Worm (Caenorhabditis elegans) whole organism, L1 larva: Measurements from ENCODE around the gene srh-235.
"Not testable (repeated sequence)": the region's sequence is repeated elsewhere in the genome, so short reads cannot be mapped to it uniquely, and the experiment has no call there.

Experiments used
- C34B4.2 ChIP-seq: sonication (generic microtip); optimal IDR thresholded peaks from 2 replicates; lab custom pipeline; 2017; ENCODE audit warnings: mild to moderate bottlenecking, missing genetic modification characterization, missing compliant biosample characterization
- Y116A8C.19 ChIP-seq: sonication (generic microtip); optimal IDR thresholded peaks from 2 replicates; lab custom pipeline; 2016; ENCODE audit warnings: missing compliant biosample characterization, missing genetic modification characterization, borderline replicate concordance
- aha-1 ChIP-seq: fragments of 150-350 bp; optimal IDR thresholded peaks from 2 replicates; lab custom pipeline; 2014; ENCODE audit warnings: missing biosample characterization, missing genetic modification characterization
- alr-1 ChIP-seq: fragments of 200-800 bp; sonication (Bioruptor generic); optimal IDR thresholded peaks from 2 replicates; lab custom pipeline; 2018; ENCODE audit warnings: borderline replicate concordance, mild to moderate bottlenecking, missing genetic modification characterization, missing compliant biosample characterization
- blmp-1 ChIP-seq: fragments of 150-350 bp; optimal IDR thresholded peaks from 2 replicates; lab custom pipeline; 2014; ENCODE audit warnings: missing biosample characterization, missing genetic modification characterization
- ceh-82 ChIP-seq, 3 experiments: fragments of 150-350 bp in 1 of 3; sonication (generic microtip) in 2 of 3; optimal IDR thresholded peaks; 2 replicates each; lab custom pipeline; 2014 to 2017; ENCODE audit warnings: missing biosample characterization in 3 of 3, missing genetic modification characterization in 3 of 3
- ceh-88 ChIP-seq: fragments of 200-800 bp; sonication (Bioruptor generic); IDR thresholded peaks from 2 replicates; pipeline ENCODE4 v1.3.6; 2022; ENCODE audit warnings: missing genetic modification characterization, missing compliant biosample characterization
- ceh-90 ChIP-seq: sonication (generic microtip); optimal IDR thresholded peaks from 2 replicates; lab custom pipeline; 2016; ENCODE audit warnings: missing genetic modification characterization, missing compliant biosample characterization
- dsc-1 ChIP-seq: sonication (generic microtip); optimal IDR thresholded peaks from 2 replicates; lab custom pipeline; 2016; ENCODE audit warnings: mild to moderate bottlenecking, missing genetic modification characterization, missing compliant biosample characterization
- efl-1 ChIP-seq, 4 experiments: fragments of 150-350 bp; optimal IDR thresholded peaks in 3 of 4; peaks in 1 of 4; 1 replicate in 1 of 4; 2 replicates in 3 of 4; lab custom pipeline; 2014; ENCODE audit warnings: missing biosample characterization in 2 of 4, missing genetic modification characterization in 2 of 4, missing genetic modification reagents in 2 of 4
- elt-3 ChIP-seq, 6 experiments: fragments of 150-350 bp in 1 of 6; sonication (generic microtip); optimal IDR thresholded peaks; 2 replicates each; lab custom pipeline; 2017 to 2018; ENCODE audit warnings: missing biosample characterization in 6 of 6, missing genetic modification characterization in 6 of 6, inconsistent platforms in 1 of 6
- fkh-10 ChIP-seq: sonication (generic microtip); optimal IDR thresholded peaks from 2 replicates; lab custom pipeline; 2017; ENCODE audit warnings: missing biosample characterization, missing genetic modification reagents, missing genetic modification characterization
- fkh-4 ChIP-seq: sonication (generic microtip); optimal IDR thresholded peaks from 2 replicates; lab custom pipeline; 2016; ENCODE audit warnings: missing compliant biosample characterization, missing genetic modification characterization, borderline replicate concordance
- fkh-8 ChIP-seq: sonication (generic microtip); optimal IDR thresholded peaks from 2 replicates; lab custom pipeline; 2016; ENCODE audit warnings: mild to moderate bottlenecking, missing genetic modification characterization, missing compliant biosample characterization
- hlh-17 ChIP-seq: fragments of 200-800 bp; sonication (Bioruptor generic); optimal IDR thresholded peaks from 2 replicates; lab custom pipeline; 2018; ENCODE audit warnings: missing genetic modification characterization, mild to moderate bottlenecking, missing compliant biosample characterization, moderate library complexity, borderline replicate concordance
- hpl-2 ChIP-seq: fragments of 150-350 bp; optimal IDR thresholded peaks from 2 replicates; lab custom pipeline; 2014; ENCODE audit warnings: missing biosample characterization, missing genetic modification reagents, missing genetic modification characterization
- jun-1 ChIP-seq: fragments of 150-350 bp; optimal IDR thresholded peaks from 2 replicates; lab custom pipeline; 2014; ENCODE audit warnings: missing biosample characterization, missing genetic modification reagents, missing genetic modification characterization
- lin-13 ChIP-seq: fragments of 150-350 bp; optimal IDR thresholded peaks from 2 replicates; lab custom pipeline; 2014; ENCODE audit warnings: missing biosample characterization, missing genetic modification reagents, missing genetic modification characterization
- lir-3 ChIP-seq: sonication (generic microtip); optimal IDR thresholded peaks from 2 replicates; lab custom pipeline; 2016; ENCODE audit warnings: mild to moderate bottlenecking, missing genetic modification characterization, moderate library complexity, missing compliant biosample characterization; ENCODE audit not compliant: poor library complexity
- lsy-2 ChIP-seq, 2 experiments: fragments of 150-350 bp; optimal IDR thresholded peaks; 2 replicates each; lab custom pipeline; 2014; ENCODE audit warnings: missing biosample characterization in 2 of 2, missing genetic modification characterization in 2 of 2
- mef-2 ChIP-seq: fragments of 150-350 bp; optimal IDR thresholded peaks from 2 replicates; lab custom pipeline; 2014; ENCODE audit warnings: missing biosample characterization, missing genetic modification characterization
- nhr-11 ChIP-seq: fragments of 150-350 bp; optimal IDR thresholded peaks from 2 replicates; lab custom pipeline; 2014; ENCODE audit warnings: missing biosample characterization, missing genetic modification characterization
- nhr-28 ChIP-seq: fragments of 150-350 bp; optimal IDR thresholded peaks from 2 replicates; lab custom pipeline; 2014; ENCODE audit warnings: missing biosample characterization, missing genetic modification characterization
- nhr-90 ChIP-seq: sonication (generic microtip); optimal IDR thresholded peaks from 2 replicates; lab custom pipeline; 2016; ENCODE audit warnings: mild to moderate bottlenecking, missing genetic modification characterization, missing compliant biosample characterization; ENCODE audit not compliant: poor library complexity
- pag-3 ChIP-seq: sonication (generic microtip); optimal IDR thresholded peaks from 2 replicates; lab custom pipeline; 2017; ENCODE audit warnings: missing genetic modification characterization, mild to moderate bottlenecking, missing compliant biosample characterization, antibody characterized with exemption, borderline replicate concordance; ENCODE audit not compliant: insufficient read depth
- pqm-1 ChIP-seq: sonication (generic microtip); optimal IDR thresholded peaks from 3 replicates; lab custom pipeline; 2017; ENCODE audit warnings: missing biosample characterization, missing genetic modification characterization
- rnt-1 ChIP-seq: sonication (generic microtip); optimal IDR thresholded peaks from 2 replicates; lab custom pipeline; 2016; ENCODE audit warnings: mild to moderate bottlenecking, missing genetic modification characterization, moderate library complexity, missing compliant biosample characterization
- skn-1 ChIP-seq: fragments of 150-350 bp; optimal IDR thresholded peaks from 2 replicates; lab custom pipeline; 2014; ENCODE audit warnings: missing biosample characterization, missing genetic modification characterization
- snu-23 ChIP-seq: sonication (generic microtip); optimal IDR thresholded peaks from 2 replicates; lab custom pipeline; 2016; ENCODE audit warnings: missing genetic modification characterization, missing compliant biosample characterization
- sup-37 ChIP-seq: fragments of 200-800 bp; sonication (Bioruptor generic); optimal IDR thresholded peaks from 2 replicates; lab custom pipeline; 2018; ENCODE audit warnings: mild to moderate bottlenecking, missing genetic modification characterization, missing compliant biosample characterization
- tlp-1 ChIP-seq: fragments of 150-350 bp; optimal IDR thresholded peaks from 2 replicates; lab custom pipeline; 2014; ENCODE audit warnings: missing biosample characterization, missing genetic modification characterization
- unc-130 ChIP-seq: fragments of 150-350 bp; optimal IDR thresholded peaks from 2 replicates; lab custom pipeline; 2017; ENCODE audit warnings: missing biosample characterization, missing genetic modification characterization, inconsistent platforms
- unc-30 ChIP-seq: sonication (generic microtip); optimal IDR thresholded peaks from 2 replicates; lab custom pipeline; 2017; ENCODE audit warnings: missing biosample characterization, missing genetic modification characterization
- xbp-1 ChIP-seq: sonication (generic microtip); optimal IDR thresholded peaks from 2 replicates; lab custom pipeline; 2016; ENCODE audit warnings: missing genetic modification characterization, missing compliant biosample characterization
- zip-4 ChIP-seq: fragments of 200-800 bp; sonication (Bioruptor generic); optimal IDR thresholded peaks from 2 replicates; lab custom pipeline; 2018; ENCODE audit warnings: mild to moderate bottlenecking, missing genetic modification characterization, moderate library complexity, missing compliant biosample characterization

Gene srh-235

ce11 chrV:17473699-17474098 lies 2.2 kb upstream of the srh-235 start, which contains the start of gene srh-123:
Gene srh-123, plus strand, starts transcription at chrV:17473999.
- TF ChIP-seq dsc-1 (no peak), hpl-2 (GFP tag; lab: Kevin White, UChicago) (no peak), mef-2 (tag; lab: Kevin White, UChicago) (no peak), xbp-1 (tag; lab: Kevin White, UChicago) (no peak)

ce11 chrV:17469180-17469579 lies 2.3 kb downstream of the srh-235 start, which contains the start of gene F20E11.17:
Gene F20E11.17, minus strand, starts transcription at chrV:17469280.
- TF ChIP-seq lir-3 (tag; lab: Kevin White, UChicago) (no peak), zip-4 (GFP tag; lab: Kevin White, UChicago) (no peak)

DNA sequence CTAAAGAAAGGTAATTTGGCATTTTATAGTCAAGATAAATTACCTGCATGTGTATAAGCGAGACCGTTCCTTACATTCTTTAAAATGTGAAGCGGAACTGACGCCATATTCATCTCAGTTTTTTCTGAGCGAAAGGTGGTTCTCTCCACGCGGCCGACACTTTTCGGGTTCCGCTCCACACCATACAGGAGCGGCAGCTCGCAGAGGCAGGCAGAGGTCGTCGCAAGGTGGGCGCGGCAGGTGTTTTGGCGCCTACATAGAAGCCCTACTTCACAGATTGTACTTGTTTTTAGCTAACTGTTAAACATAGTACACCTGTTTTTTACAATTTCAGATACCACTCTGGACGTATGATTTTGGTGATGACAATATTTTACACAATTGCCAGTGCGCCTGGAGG lies 3.6 kb downstream of the srh-235 start:
- TF ChIP-seq efl-1 (optimal IDR thresholded peaks at IDR 0.05; lab: Kevin White, UChicago) = no peak
- peak in 1 of 2 experiments; percentile 59 for TF ChIP-seq efl-1 (GFP tag; optimal IDR thresholded peaks at IDR 0.05 in 1 of 2; lab: Kevin White, UChicago)
- no peak for TF ChIP-seq tlp-1
- no peak for TF ChIP-seq fkh-4
- TF ChIP-seq nhr-11 (tag; lab: Kevin White, UChicago) = no peak

ce11 chrV:17466751-17467150 lies 4.7 kb downstream of the srh-235 start, which contains the start of gene srw-72:
Gene srw-72, plus strand, starts transcription at chrV:17467051.
- no peak for TF ChIP-seq hlh-17
- no peak for TF ChIP-seq pqm-1 (tag; lab: Kevin White, UChicago)
- no peak for TF ChIP-seq alr-1 (tag; lab: Kevin White, UChicago)
- TF ChIP-seq fkh-10 (GFP tag; lab: Kevin White, UChicago) = no peak
- no peak for TF ChIP-seq fkh-4
- no peak for TF ChIP-seq Y116A8C.19
- TF ChIP-seq ceh-90 (tag; lab: Kevin White, UChicago) = no peak
- TF ChIP-seq blmp-1 = no peak
- no peak for TF ChIP-seq unc-130 (tag; lab: Kevin White, UChicago)
- no peak for TF ChIP-seq lin-13 (GFP tag; lab: Kevin White, UChicago)
- TF ChIP-seq snu-23 (GFP tag; lab: Kevin White, UChicago) = no peak
- no peak for TF ChIP-seq C34B4.2 (tag; lab: Kevin White, UChicago)
- no peak for TF ChIP-seq unc-30 (tag; lab: Kevin White, UChicago)
- no peak for TF ChIP-seq lsy-2 (tag; optimal IDR thresholded peaks at IDR 0.05; lab: Kevin White, UChicago)

DNA sequence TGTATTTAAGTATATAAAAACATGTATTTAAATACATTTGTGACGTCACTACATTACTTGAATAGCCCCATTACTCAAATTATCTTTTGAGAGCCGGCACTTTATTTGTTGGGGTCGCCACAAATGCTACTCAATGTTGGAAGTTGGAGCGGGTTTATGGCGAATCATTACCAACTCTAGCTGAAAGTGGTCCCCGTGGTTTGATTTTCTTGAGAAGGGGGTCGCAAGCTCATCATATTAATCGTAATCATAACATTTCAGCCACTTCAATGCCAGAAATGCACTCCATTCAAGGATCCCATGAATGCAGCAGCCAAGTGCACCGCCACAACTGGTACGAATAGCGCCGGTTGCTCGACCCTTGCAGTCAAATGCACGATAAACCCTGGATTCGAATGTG lies 7.2 kb downstream of the srh-235 start, which contains the start of gene F20E11.7:
F20E11.7 (plus strand) TSS at position 301 of the 400 bp plus-strand sequence.
- TF ChIP-seq ceh-90 (tag; lab: Kevin White, UChicago); lir-3 (tag; lab: Kevin White, UChicago); elt-3 (tag; optimal IDR thresholded peaks at IDR 0.05; lab: Kevin White, UChicago): not testable (repeated sequence)

DNA sequence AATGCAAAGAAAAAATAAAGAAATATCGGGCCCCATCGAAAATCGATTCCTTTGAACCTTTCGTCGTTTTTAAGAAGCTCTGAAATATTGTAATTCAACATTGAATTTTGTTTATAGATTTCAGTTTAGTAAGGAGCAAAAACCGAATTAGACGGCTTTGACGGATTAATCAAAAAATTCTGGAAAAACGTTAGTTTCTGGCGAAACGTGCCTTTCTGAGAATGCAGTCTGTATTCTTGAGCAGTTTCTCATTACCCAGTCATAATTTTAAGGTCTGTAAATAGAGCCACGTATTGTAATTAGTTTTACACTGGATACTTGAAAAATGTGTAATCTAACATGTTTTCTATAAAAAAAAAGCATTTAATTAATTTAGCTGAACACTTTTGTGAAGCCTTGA lies 11.4 kb downstream of the srh-235 start, which contains the start of gene srz-48:
srz-48 (minus strand) TSS at position 101 of the 400 bp plus-strand sequence.
- TF ChIP-seq aha-1 (tag; lab: Kevin White, UChicago) (no peak), nhr-90 (tag; lab: Kevin White, UChicago) (no peak), blmp-1 (no peak), tlp-1 (no peak), rnt-1 (no peak), pag-3 (tag; lab: Kevin White, UChicago) (no peak)
- TF ChIP-seq, all 84 proteins: peak for 0

- TF ChIP-seq zip-4 (GFP tag; lab: Kevin White, UChicago) = no peak
- no peak for TF ChIP-seq rnt-1
- no peak for TF ChIP-seq sup-37
- no peak for TF ChIP-seq fkh-4
- no peak for TF ChIP-seq jun-1 (tag; lab: Kevin White, UChicago)
- no peak for TF ChIP-seq ceh-88
- TF ChIP-seq pag-3 (tag; lab: Kevin White, UChicago) = no peak
- no peak for TF ChIP-seq lsy-2 (tag; optimal IDR thresholded peaks at IDR 0.05; lab: Kevin White, UChicago)
- TF ChIP-seq skn-1 (tag; lab: Kevin White, UChicago) = no peak
- TF ChIP-seq fkh-8 (tag; lab: Kevin White, UChicago) = no peak
- no peak for TF ChIP-seq nhr-28 (tag; lab: Kevin White, UChicago)
- TF ChIP-seq lir-3 (tag; lab: Kevin White, UChicago) = no peak
- no peak for TF ChIP-seq ceh-90 (tag; lab: Kevin White, UChicago)
- no peak for TF ChIP-seq pqm-1 (tag; lab: Kevin White, UChicago)
- no peak for TF ChIP-seq ceh-82 (tag; optimal IDR thresholded peaks at IDR 0.05; lab: Kevin White, UChicago)
- TF ChIP-seq, all 84 proteins: peak for 0
These were observed 13.4 kb downstream of the srh-235 start, which contains the start of gene str-200 for ce11 chrV:17458069-17458468. Gene str-200, minus strand, starts transcription at chrV:17458169.
